Fruit fly (Drosophila melanogaster): ENCODE results near the gene CG17186.

CG17186 gene

DNA sequence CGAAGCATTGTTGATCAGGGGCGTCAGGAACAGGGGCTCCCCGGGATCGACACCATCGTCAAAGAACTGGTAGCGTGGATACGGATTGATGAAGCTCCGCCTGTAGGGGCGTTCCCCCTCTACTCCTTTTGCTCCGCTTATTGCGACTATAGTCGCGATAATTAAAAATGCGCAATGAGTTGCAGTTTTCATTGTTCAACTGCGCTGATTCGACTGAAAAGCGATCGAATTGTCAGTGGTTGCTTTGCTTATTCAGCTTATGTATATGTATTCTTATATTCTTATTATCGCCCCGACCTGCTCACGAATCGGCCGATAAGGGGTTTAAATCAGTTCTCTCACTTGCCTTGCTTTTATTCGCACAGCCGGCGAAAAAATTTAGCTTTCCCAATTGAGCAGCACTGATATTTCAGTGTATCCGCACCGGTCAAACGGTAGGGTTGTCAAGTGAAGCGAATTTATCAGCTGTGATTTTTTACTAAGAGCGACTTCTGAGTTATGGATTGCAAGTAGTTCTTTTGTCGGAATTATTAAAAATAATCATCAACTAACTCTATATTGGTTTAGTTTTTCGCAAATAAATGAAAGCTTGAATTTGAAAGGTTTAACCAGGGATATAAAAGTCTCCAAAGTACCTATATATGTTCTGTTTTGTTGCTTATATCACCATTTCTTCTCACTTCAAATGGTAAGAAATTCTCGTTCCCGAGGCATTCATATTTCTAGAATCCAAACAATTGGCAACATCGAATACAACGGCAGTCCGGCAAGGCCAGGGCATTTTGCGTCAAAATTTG, 13.1 kb downstream of the CG17186 start, which contains the start of the genes CG4572 and CG4686 (continued):
- TF ChIP-seq CG42726 (GFP tag; IDR thresholded peaks at IDR 0.05; ENCODE audit: partially characterized antibody) (no peak), CG5245 (GFP tag; optimal IDR thresholded peaks at IDR 0.05) (peak; percentile 36), CG11504 (tag; optimal IDR thresholded peaks at IDR 0.05) (no peak), her (GFP tag; optimal IDR thresholded peaks at IDR 0.05) (peak; percentile 26), Nf-YC (tag; optimal IDR thresholded peaks at IDR 0.05) (peak; percentile 83), gcm2 (GFP tag; optimal IDR thresholded peaks at IDR 0.05) (peak; percentile 7), Dad (GFP tag; optimal IDR thresholded peaks at IDR 0.05) (peak; percentile 48), CG4617 (GFP tag; optimal IDR thresholded peaks at IDR 0.05; ENCODE audit: borderline replicate concordance) (peak; percentile 67), CG15011 (GFP tag; optimal IDR thresholded peaks at IDR 0.05) (peak; percentile 40), ara (GFP tag; IDR thresholded peaks at IDR 0.05) (0 out of 2 replicates have a peak, but pooled peaks have one; percentile 46), fd96Cb (tag; optimal IDR thresholded peaks at IDR 0.05) (peak; percentile 69), ro (GFP tag; IDR thresholded peaks at IDR 0.05) (0 out of 2 replicates have a peak, but pooled peaks have one; percentile 12), Hsf (GFP tag; optimal IDR thresholded peaks at IDR 0.05) (peak; percentile 83), pros (GFP tag; optimal IDR thresholded peaks at IDR 0.05) (peak; percentile 35), crp (GFP tag; optimal IDR thresholded peaks at IDR 0.05) (peak; percentile 65 to 86), CG13894 (tag; optimal IDR thresholded peaks at IDR 0.05) (peak; percentile 55), ssp (GFP tag; IDR thresholded peaks at IDR 0.05) (peak; percentile 78), CG18599 (GFP tag; optimal IDR thresholded peaks at IDR 0.05) (peak; percentile 78), gro (GFP tag; optimal IDR thresholded peaks at IDR 0.05) (peak; percentile 87), CG10654 (GFP tag; optimal IDR thresholded peaks at IDR 0.05) (peak; percentile 75), dysf (GFP tag; IDR thresholded peaks at IDR 0.05) (peak; percentile 92), CG18262 (tag; optimal IDR thresholded peaks at IDR 0.05) (no peak), CG31365 (tag; optimal IDR thresholded peaks at IDR 0.05) (no peak), CG10209 (GFP tag; optimal IDR thresholded peaks at IDR 0.05) (peak; percentile 63), stwl (tag; optimal IDR thresholded peaks at IDR 0.05) (peak; percentile 66), HLH54F (GFP tag; optimal IDR thresholded peaks at IDR 0.05) (peak; percentile 85), Pdp1 (GFP tag; optimal IDR thresholded peaks at IDR 0.05) (peak; percentile 81 to 97), B-H2 (GFP tag; optimal IDR thresholded peaks at IDR 0.05) (peak; percentile 78), Lhr (GFP tag; optimal IDR thresholded peaks at IDR 0.05) (peak; percentile 48), CG17912 (GFP tag; optimal IDR thresholded peaks at IDR 0.05) (peak; percentile 27), Dref (GFP tag; IDR thresholded peaks at IDR 0.05) (peak; percentile 23; the same call in 1 of the 2 replicates), eve (GFP tag; optimal IDR thresholded peaks at IDR 0.05) (no peak), CG16779 (GFP tag; IDR thresholded peaks at IDR 0.05) (no peak), fu2 (GFP tag; optimal IDR thresholded peaks at IDR 0.05) (peak; percentile 80), Ssrp (tag; optimal IDR thresholded peaks at IDR 0.05) (peak; percentile 65), Bteb2 (GFP tag; optimal IDR thresholded peaks at IDR 0.05) (peak; percentile 67), GATAe (GFP tag; conservative IDR thresholded peaks at IDR 0.05) (peak; percentile 55; the same call in 1 of the 2 replicates), lbe (GFP tag; optimal IDR thresholded peaks at IDR 0.05) (no peak), CG34376 (GFP tag; optimal IDR thresholded peaks at IDR 0.05) (peak; percentile 74), ham (GFP tag; IDR thresholded peaks at IDR 0.05) (no peak), toy (GFP tag; IDR thresholded peaks at IDR 0.05) (0 out of 2 replicates have a peak, but pooled peaks have one; percentile 5), sisA (GFP tag; IDR thresholded peaks at IDR 0.05) (peak; percentile 61), TFAM (GFP tag; optimal IDR thresholded peaks at IDR 0.05) (no peak), danr (GFP tag; IDR thresholded peaks at IDR 0.05) (peak; percentile 75), Antp (GFP tag; optimal IDR thresholded peaks at IDR 0.05) (peak; percentile 70), esg (GFP tag; conservative IDR thresholded peaks at IDR 0.05) (peak; percentile 35; the same call in 1 of the 2 replicates), CG4730 (GFP tag; IDR thresholded peaks at IDR 0.05) (peak; percentile 54), tup (GFP tag; optimal IDR thresholded peaks at IDR 0.05) (peak; percentile 36)

All from whole organism, embryonic.